Fruit fly (Drosophila melanogaster): Measurements from ENCODE around the gene Ho.

Gene Ho

dm6 chr3R:11678016-11678415 lies 1.5 kb upstream of the Ho start, which contains the start of gene CG18476:
CG18476 (minus strand) TSS chr3R:11678116.
- TF ChIP-seq dmrt93B (GFP tag; optimal IDR thresholded peaks at IDR 0.05) (peak; percentile 86), sv (GFP tag; optimal IDR thresholded peaks at IDR 0.05) (peak; percentile 81), ey (GFP tag; optimal IDR thresholded peaks at IDR 0.05) (peak; percentile 80), Sp1 (GFP tag; optimal IDR thresholded peaks at IDR 0.05) (peak; percentile 92), Hnf4 (GFP tag; optimal IDR thresholded peaks at IDR 0.05) (peak; percentile 88), woc (GFP tag; optimal IDR thresholded peaks at IDR 0.05) (peak; percentile 74), OdsH (GFP tag; optimal IDR thresholded peaks at IDR 0.05) (peak; percentile 81), GATAd (GFP tag; optimal IDR thresholded peaks at IDR 0.05) (peak; percentile 33), Myc (optimal IDR thresholded peaks at IDR 0.05) (no peak), Mio (GFP tag; optimal IDR thresholded peaks at IDR 0.05) (peak; percentile 36), foxo (GFP tag; optimal IDR thresholded peaks at IDR 0.05) (peak; percentile 21 to 86), CG9705 (GFP tag; optimal IDR thresholded peaks at IDR 0.05) (peak; percentile 67), HLH106 (tag; optimal IDR thresholded peaks at IDR 0.05) (peak; percentile 97), Dfd (GFP tag; optimal IDR thresholded peaks at IDR 0.05) (no peak), br (GFP tag; optimal IDR thresholded peaks at IDR 0.05) (peak; percentile 75), fru (GFP tag; optimal IDR thresholded peaks at IDR 0.05) (peak; percentile 55), sage (GFP tag; optimal IDR thresholded peaks at IDR 0.05) (no peak), Jra (GFP tag; optimal IDR thresholded peaks at IDR 0.05) (peak; percentile 77), rgr (GFP tag; optimal IDR thresholded peaks at IDR 0.05) (peak; percentile 92), Rel (GFP tag; optimal IDR thresholded peaks at IDR 0.05) (no peak), Rel (tag; optimal IDR thresholded peaks at IDR 0.05) (peak; percentile 77), psq (GFP tag; optimal IDR thresholded peaks at IDR 0.05) (peak; percentile 73), Abd-B (GFP tag; optimal IDR thresholded peaks at IDR 0.05) (no peak), dsf (GFP tag; optimal IDR thresholded peaks at IDR 0.05; ENCODE audit: borderline replicate concordance) (peak; percentile 71), h (GFP tag; optimal IDR thresholded peaks at IDR 0.05) (peak; percentile 89), pan (optimal IDR thresholded peaks at IDR 0.05) (no peak)

dm6 chr3R:11683675-11684074 lies 4.1 kb downstream of the Ho start:
- TF ChIP-seq Rel (GFP tag; optimal IDR thresholded peaks at IDR 0.05) (no peak), Rel (tag; optimal IDR thresholded peaks at IDR 0.05) (peak; percentile 31), Sp1 (GFP tag; optimal IDR thresholded peaks at IDR 0.05) (peak; percentile 14), rgr (GFP tag; optimal IDR thresholded peaks at IDR 0.05) (no peak)

- TF ChIP-seq CrebA (GFP tag; optimal IDR thresholded peaks at IDR 0.05; ENCODE audit: borderline replicate concordance) (no peak), CG9705 (GFP tag; optimal IDR thresholded peaks at IDR 0.05) (no peak), dmrt93B (GFP tag; optimal IDR thresholded peaks at IDR 0.05) (no peak), usp (GFP tag; optimal IDR thresholded peaks at IDR 0.05) (no peak), Mio (GFP tag; optimal IDR thresholded peaks at IDR 0.05) (no peak), br (GFP tag; optimal IDR thresholded peaks at IDR 0.05) (no peak), Vsx2 (GFP tag; optimal IDR thresholded peaks at IDR 0.05; ENCODE audit: partially characterized antibody) (no peak), fru (GFP tag; optimal IDR thresholded peaks at IDR 0.05) (no peak), CG32264 (GFP tag; optimal IDR thresholded peaks at IDR 0.05) (no peak), jim (GFP tag; optimal IDR thresholded peaks at IDR 0.05) (no peak)
Observed at dm6 chr3R:11684316-11684715, 4.8 kb downstream of the Ho start, which contains the start of gene CG6830. CG6830 (minus strand) TSS chr3R:11684342.

dm6 chr3R:11688055-11688454 lies 8.5 kb downstream of the Ho start, which contains the start of gene CG6834:
CG6834 (minus strand) TSS chr3R:11688133.
- TF ChIP-seq CG9705 (GFP tag; optimal IDR thresholded peaks at IDR 0.05): no peak
- TF ChIP-seq Mio (GFP tag; optimal IDR thresholded peaks at IDR 0.05): no peak
- no peak for TF ChIP-seq woc (GFP tag; optimal IDR thresholded peaks at IDR 0.05)
- no peak for TF ChIP-seq sv (GFP tag; optimal IDR thresholded peaks at IDR 0.05)
- TF ChIP-seq rgr (GFP tag; optimal IDR thresholded peaks at IDR 0.05): no peak
- TF ChIP-seq CG32264 (GFP tag; optimal IDR thresholded peaks at IDR 0.05): no peak
- no peak for TF ChIP-seq lola (GFP tag; optimal IDR thresholded peaks at IDR 0.05)
- no peak for TF ChIP-seq HLH106 (tag; optimal IDR thresholded peaks at IDR 0.05)
- TF ChIP-seq Dif (GFP tag; optimal IDR thresholded peaks at IDR 0.05; ENCODE audit: partially characterized antibody): no peak

dm6 chr3R:11689900-11690299 lies 10.4 kb downstream of the Ho start, which contains the start of gene CG6908:
CG6908 (minus strand) TSS chr3R:11690051.
- no peak for TF ChIP-seq ey (GFP tag; optimal IDR thresholded peaks at IDR 0.05)
- TF ChIP-seq CG32264 (GFP tag; optimal IDR thresholded peaks at IDR 0.05): no peak
- no peak for TF ChIP-seq N (GFP tag; optimal IDR thresholded peaks at IDR 0.05)
- TF ChIP-seq tai (GFP tag; optimal IDR thresholded peaks at IDR 0.05): no peak
- TF ChIP-seq Hnf4 (GFP tag; optimal IDR thresholded peaks at IDR 0.05): peak; percentile 61
- peak; percentile 78 for TF ChIP-seq Vsx2 (GFP tag; optimal IDR thresholded peaks at IDR 0.05; ENCODE audit: partially characterized antibody)
- no peak for TF ChIP-seq psq (GFP tag; optimal IDR thresholded peaks at IDR 0.05)
- TF ChIP-seq Hr78 (GFP tag; optimal IDR thresholded peaks at IDR 0.05): no peak
- TF ChIP-seq h (GFP tag; optimal IDR thresholded peaks at IDR 0.05): peak; percentile 7
- TF ChIP-seq Dif (GFP tag; optimal IDR thresholded peaks at IDR 0.05; ENCODE audit: partially characterized antibody): peak; percentile 68
- peak; percentile 39 for TF ChIP-seq brk (GFP tag; optimal IDR thresholded peaks at IDR 0.05)
- TF ChIP-seq Rel (GFP tag; optimal IDR thresholded peaks at IDR 0.05): peak; percentile 57
- TF ChIP-seq Rel (tag; optimal IDR thresholded peaks at IDR 0.05): no peak

Data from whole organism, wandering third instar larva.